Fruit fly (Drosophila melanogaster): Measurements from ENCODE around the gene AcCoAS.

DNA sequence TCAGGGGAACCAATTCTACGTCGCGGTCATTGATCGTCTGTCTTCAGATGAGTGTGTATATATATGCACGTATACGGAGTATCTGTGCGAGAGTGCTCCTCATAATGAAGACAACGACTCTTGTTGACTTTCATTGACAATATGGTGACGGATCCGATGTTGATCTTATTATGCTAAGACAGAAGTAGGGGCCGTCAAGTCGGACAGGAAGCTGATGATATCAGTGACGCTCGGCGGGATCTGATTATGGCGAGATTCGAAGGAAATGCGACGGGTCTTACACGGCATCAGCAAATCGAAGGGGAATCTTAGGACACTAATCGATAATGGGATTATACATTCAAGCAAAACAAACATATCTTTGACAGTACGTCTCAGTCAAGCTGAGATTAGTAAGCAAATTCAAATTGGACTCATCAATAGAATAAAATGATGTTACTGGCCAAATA is 25.5 kb downstream of the AcCoAS start:
- TF ChIP-seq fd59A (GFP tag; optimal IDR thresholded peaks at IDR 0.05) (no peak), svp (GFP tag) (peak; percentile 43), Smox (GFP tag; optimal IDR thresholded peaks at IDR 0.05) (no peak), spab (GFP tag; optimal IDR thresholded peaks at IDR 0.05) (no peak), OdsH (GFP tag; optimal IDR thresholded peaks at IDR 0.05) (no peak), CG32006 (GFP tag; optimal IDR thresholded peaks at IDR 0.05) (no peak), Ets96B (tag; optimal IDR thresholded peaks at IDR 0.05) (no peak), Lpt (GFP tag; optimal IDR thresholded peaks at IDR 0.05) (no peak), CG9139 (GFP tag; optimal IDR thresholded peaks at IDR 0.05) (peak; percentile 21)

Measured in whole organism, prepupa.